Fruit fly (Drosophila melanogaster) whole organism, embryonic: ENCODE measurements around the gene CG31870.

Experiments
- Atf6 ChIP-seq: fragments of 200-800 bp; sonication (Bioruptor generic); IDR thresholded peaks from 2 replicates; pipeline ENCODE4 v1.3.6; 2022; ENCODE audit warnings: missing biosample characterization, missing genetic modification characterization
- CG10274 ChIP-seq: fragments of 200-800 bp; sonication (Bioruptor generic); optimal IDR thresholded peaks from 3 replicates; lab custom pipeline; 2017; ENCODE audit warnings: missing biosample characterization, mild to moderate bottlenecking, missing genetic modification characterization
- CG11085 ChIP-seq: fragments of 200-800 bp; sonication (Bioruptor generic); IDR thresholded peaks from 2 replicates; pipeline ENCODE4 v1.3.6; 2022; ENCODE audit warnings: missing biosample characterization, missing genetic modification characterization
- CG12744 ChIP-seq: fragments of 200-800 bp; sonication (Bioruptor generic); optimal IDR thresholded peaks from 2 replicates; lab custom pipeline; 2016; ENCODE audit warnings: missing biosample characterization, missing genetic modification characterization
- CG12942 ChIP-seq: fragments of 200-800 bp; sonication (Bioruptor generic); optimal IDR thresholded peaks from 3 replicates; lab custom pipeline; 2016; ENCODE audit warnings: missing biosample characterization, missing genetic modification characterization
- CG1602 ChIP-seq: fragments of 200-800 bp; sonication (Bioruptor generic); optimal IDR thresholded peaks from 3 replicates; lab custom pipeline; 2016; ENCODE audit warnings: missing biosample characterization, missing genetic modification characterization
- CG17568 ChIP-seq: fragments of 200-800 bp; sonication (Bioruptor generic); optimal IDR thresholded peaks from 2 replicates; lab custom pipeline; 2018; ENCODE audit warnings: missing biosample characterization, mild to moderate bottlenecking, missing genetic modification characterization, moderate library complexity
- CG17802 ChIP-seq: fragments of 200-800 bp; sonication (Bioruptor generic); optimal IDR thresholded peaks from 2 replicates; lab custom pipeline; 2018; ENCODE audit warnings: missing biosample characterization, mild to moderate bottlenecking, missing genetic modification characterization, moderate library complexity
- CG18262 ChIP-seq: fragments of 200-800 bp; optimal IDR thresholded peaks from 3 replicates; lab custom pipeline; 2019; ENCODE audit warnings: missing biosample characterization, mild to moderate bottlenecking, missing genetic modification characterization, moderate library complexity
- CG33213 ChIP-seq: fragments of 200-800 bp; sonication (Bioruptor generic); optimal IDR thresholded peaks from 3 replicates; lab custom pipeline; 2016; ENCODE audit warnings: missing biosample characterization, missing genetic modification characterization
- CG3407 ChIP-seq: fragments of 200-800 bp; sonication (Bioruptor generic); optimal IDR thresholded peaks from 2 replicates; lab custom pipeline; 2018; ENCODE audit warnings: missing biosample characterization, mild to moderate bottlenecking, missing genetic modification characterization
- CG4282 ChIP-seq: fragments of 200-800 bp; sonication (Bioruptor generic); optimal IDR thresholded peaks from 2 replicates; lab custom pipeline; 2016; ENCODE audit warnings: missing biosample characterization, missing genetic modification characterization
- CG4424 ChIP-seq: fragments of 200-800 bp; sonication (Bioruptor generic); optimal IDR thresholded peaks from 3 replicates; lab custom pipeline; 2016; ENCODE audit warnings: missing biosample characterization, missing genetic modification characterization
- CG4617 ChIP-seq: fragments of 200-800 bp; sonication (Bioruptor generic); optimal IDR thresholded peaks from 3 replicates; lab custom pipeline; 2016; ENCODE audit warnings: missing biosample characterization, missing genetic modification characterization, borderline replicate concordance
- CG6175 ChIP-seq: fragments of 200-800 bp; sonication (Bioruptor generic); IDR thresholded peaks from 3 replicates; pipeline ENCODE4 v1.3.6; 2022; ENCODE audit warnings: missing biosample characterization, missing genetic modification characterization
- CG6813 ChIP-seq: fragments of 200-800 bp; sonication (Bioruptor generic); optimal IDR thresholded peaks from 2 replicates; lab custom pipeline; 2017; ENCODE audit warnings: missing biosample characterization, missing genetic modification characterization, mild to moderate bottlenecking, moderate library complexity, missing genetic modification reagents
- CG7556 ChIP-seq: fragments of 200-800 bp; sonication (Bioruptor generic); optimal IDR thresholded peaks from 2 replicates; lab custom pipeline; 2017; ENCODE audit warnings: missing biosample characterization, mild to moderate bottlenecking, missing genetic modification characterization
- CG8478 ChIP-seq: fragments of >200 bp; optimal IDR thresholded peaks from 2 replicates; lab custom pipeline; 2018
- CG9727 ChIP-seq: fragments of 200-800 bp; sonication (Bioruptor generic); optimal IDR thresholded peaks from 3 replicates; lab custom pipeline; 2017; ENCODE audit warnings: missing biosample characterization, mild to moderate bottlenecking, missing genetic modification characterization
- CHES-1-like ChIP-seq: fragments of 200-800 bp; sonication (Bioruptor generic); optimal IDR thresholded peaks from 2 replicates; lab custom pipeline; 2016; ENCODE audit warnings: missing biosample characterization, missing genetic modification characterization
- Chrac-16 ChIP-seq: fragments of 200-800 bp; sonication (Bioruptor generic); optimal IDR thresholded peaks from 3 replicates; lab custom pipeline; 2016; ENCODE audit warnings: missing biosample characterization, missing genetic modification characterization
- D ChIP-seq, 2 experiments: fragments of 200-800 bp in 1 of 2; fragments of >200 bp in 1 of 2; sonication (Bioruptor generic) in 1 of 2; optimal IDR thresholded peaks; 2 replicates in 1 of 2; 3 replicates in 1 of 2; lab custom pipeline; 2017; ENCODE audit warnings: mild to moderate bottlenecking in 1 of 2, missing biosample characterization in 1 of 2, missing genetic modification characterization in 1 of 2, missing genetic modification reagents in 1 of 2
- Hr3 ChIP-seq: fragments of 200-800 bp; sonication (Bioruptor generic); optimal IDR thresholded peaks from 3 replicates; lab custom pipeline; 2016; ENCODE audit warnings: missing biosample characterization, missing genetic modification characterization
- Jarid2 ChIP-seq: fragments of 200-800 bp; sonication (Bioruptor generic); optimal IDR thresholded peaks from 3 replicates; lab custom pipeline; 2017; ENCODE audit warnings: mild to moderate bottlenecking, missing biosample characterization, missing genetic modification reagents, missing genetic modification characterization
- Lhr ChIP-seq: fragments of 200-800 bp; sonication (Bioruptor generic); optimal IDR thresholded peaks from 3 replicates; lab custom pipeline; 2017; ENCODE audit warnings: mild to moderate bottlenecking, missing biosample characterization, missing genetic modification reagents, missing genetic modification characterization
- Mad ChIP-seq: fragments of 200-800 bp; sonication (Bioruptor generic); optimal IDR thresholded peaks from 2 replicates; lab custom pipeline; 2016; ENCODE audit warnings: missing biosample characterization, missing genetic modification characterization
- Med ChIP-seq: fragments of 200-800 bp; sonication (Bioruptor generic); peaks from one replicate; lab custom pipeline; 2016; ENCODE audit warnings: missing biosample characterization, missing genetic modification characterization, mild to moderate bottlenecking, inconsistent platforms, moderate library complexity
- NC2α ChIP-seq: fragments of 200-800 bp; sonication (Bioruptor generic); optimal IDR thresholded peaks from 2 replicates; lab custom pipeline; 2016; ENCODE audit warnings: missing biosample characterization, missing genetic modification characterization
- NFAT ChIP-seq: fragments of 200-800 bp; sonication (Bioruptor generic); IDR thresholded peaks from 2 replicates; pipeline ENCODE4 v1.3.6; 2022; ENCODE audit warnings: missing biosample characterization, missing genetic modification characterization
- Ptx1 ChIP-seq: fragments of 200-800 bp; sonication (Bioruptor generic); IDR thresholded peaks from 2 replicates; pipeline ENCODE4 v1.3.6; 2022; ENCODE audit warnings: missing biosample characterization, missing genetic modification characterization
- Sox102F ChIP-seq: fragments of 200-800 bp; sonication (Bioruptor generic); optimal IDR thresholded peaks from 2 replicates; lab custom pipeline; 2018; ENCODE audit warnings: missing biosample characterization, mild to moderate bottlenecking, missing genetic modification characterization, moderate library complexity
- Trl ChIP-seq, 3 experiments: fragments of >200 bp in 2 of 3; fragments of 200-800 bp in 1 of 3; sonication (Bioruptor generic) in 1 of 3; optimal IDR thresholded peaks; 2 replicates in 1 of 3; 3 replicates in 2 of 3; lab custom pipeline; 2016 to 2017; ENCODE audit warnings: missing biosample characterization in 1 of 3, missing genetic modification characterization in 1 of 3
- ase ChIP-seq: fragments of 200-800 bp; sonication (Bioruptor generic); IDR thresholded peaks from 3 replicates; pipeline ENCODE4 v1.3.6; 2022; ENCODE audit warnings: missing biosample characterization, missing genetic modification characterization
- bigmax ChIP-seq: fragments of 200-800 bp; sonication (Bioruptor generic); optimal IDR thresholded peaks from 2 replicates; lab custom pipeline; 2018; ENCODE audit warnings: missing biosample characterization, mild to moderate bottlenecking, missing genetic modification characterization
- cad ChIP-seq: fragments of >200 bp; optimal IDR thresholded peaks from 2 replicates; lab custom pipeline; 2017; ENCODE audit warnings: missing biosample characterization, missing genetic modification characterization
- chinmo ChIP-seq: fragments of 200-800 bp; sonication (Bioruptor generic); IDR thresholded peaks from 4 replicates; pipeline ENCODE4 v1.3.6; 2022; ENCODE audit warnings: missing biosample characterization, missing genetic modification characterization; ENCODE audit not compliant: partially characterized antibody
- chn ChIP-seq: fragments of 200-800 bp; sonication (Bioruptor generic); optimal IDR thresholded peaks from 2 replicates; lab custom pipeline; 2016; ENCODE audit warnings: missing biosample characterization, missing genetic modification characterization
- ci ChIP-seq: fragments of 200-800 bp; sonication (Bioruptor generic); IDR thresholded peaks from 3 replicates; pipeline ENCODE4 v1.3.6; 2022; ENCODE audit warnings: missing biosample characterization, missing genetic modification characterization
- crc ChIP-seq: fragments of 200-800 bp; sonication (Bioruptor generic); optimal IDR thresholded peaks from 2 replicates; lab custom pipeline; 2016; ENCODE audit warnings: missing biosample characterization, missing genetic modification characterization
- gro ChIP-seq: fragments of 200-800 bp; sonication (Bioruptor generic); optimal IDR thresholded peaks from 2 replicates; lab custom pipeline; 2016; ENCODE audit warnings: missing biosample characterization, missing genetic modification characterization
- odd ChIP-seq: fragments of 200-800 bp; sonication (Bioruptor generic); optimal IDR thresholded peaks from 2 replicates; lab custom pipeline; 2017; ENCODE audit warnings: missing biosample characterization, mild to moderate bottlenecking, missing genetic modification characterization
- p53 ChIP-seq: fragments of 200-800 bp; sonication (Bioruptor generic); optimal IDR thresholded peaks from 2 replicates; lab custom pipeline; 2016; ENCODE audit warnings: missing biosample characterization, missing genetic modification characterization
- pita ChIP-seq: fragments of 200-800 bp; sonication (Bioruptor generic); optimal IDR thresholded peaks from 2 replicates; lab custom pipeline; 2017; ENCODE audit warnings: missing biosample characterization, mild to moderate bottlenecking, missing genetic modification characterization
- pzg ChIP-seq: fragments of 200-800 bp; sonication (Bioruptor generic); optimal IDR thresholded peaks from 3 replicates; lab custom pipeline; 2018; ENCODE audit warnings: missing biosample characterization, mild to moderate bottlenecking, missing genetic modification characterization, moderate library complexity
- tio ChIP-seq: fragments of 200-800 bp; sonication (Bioruptor generic); optimal IDR thresholded peaks from 2 replicates; lab custom pipeline; 2017; ENCODE audit warnings: missing biosample characterization, missing genetic modification characterization, inconsistent platforms
- trh ChIP-seq: fragments of 200-800 bp; sonication (Bioruptor generic); optimal IDR thresholded peaks from 2 replicates; lab custom pipeline; 2016; ENCODE audit warnings: missing biosample characterization, missing genetic modification characterization
- unc-4 ChIP-seq: fragments of 200-800 bp; sonication (Bioruptor generic); IDR thresholded peaks from 2 replicates; pipeline ENCODE4 v1.3.6; 2022; ENCODE audit warnings: missing biosample characterization, missing genetic modification characterization; ENCODE audit not compliant: partially characterized antibody
- z ChIP-seq: fragments of 200-800 bp; sonication (Bioruptor generic); IDR thresholded peaks from 3 replicates; pipeline ENCODE4 v1.3.6; 2022; ENCODE audit warnings: missing biosample characterization, missing genetic modification characterization
- zfh2 ChIP-seq: fragments of 200-800 bp; sonication (Bioruptor generic); optimal IDR thresholded peaks from 2 replicates; lab custom pipeline; 2016; ENCODE audit warnings: missing biosample characterization, missing genetic modification characterization

CG31870 gene

dm6 chr2L:10800877-10801719, 11.1 kb downstream of the CG31870 start, which contains the start of gene CG31869 (continued):
- TF ChIP-seq Lhr: no peak
- no peak for TF ChIP-seq CG10274 (GFP tag; lab: Kevin White, UChicago)
- TF ChIP-seq Ptx1 (GFP tag; lab: Robert Waterston, UW): peak; percentile 53
- TF ChIP-seq CG4282 (GFP tag; lab: Kevin White, UChicago): no peak
- TF ChIP-seq CG6175: no peak
- TF ChIP-seq CG18262 (tag; lab: Kevin White, UChicago): no peak
- TF ChIP-seq pita (GFP tag; lab: Kevin White, UChicago): no peak
- TF ChIP-seq CG11085: 0 out of 2 replicates have a peak, but pooled peaks have one; percentile 42
- TF ChIP-seq Atf6 (GFP tag; lab: Robert Waterston, UW): no peak
- TF ChIP-seq Hr3: no peak
- TF ChIP-seq Jarid2 (GFP tag; lab: Kevin White, UChicago): peak; percentile 79
- TF ChIP-seq pzg (GFP tag; lab: Kevin White, UChicago): no peak
- TF ChIP-seq NFAT (GFP tag; lab: Robert Waterston, UW): peak; percentile 38; the same call in 1 of the 2 replicates
- no peak for TF ChIP-seq CG17802 (tag; lab: Kevin White, UChicago)
- 0 out of 4 replicates have a peak, but pooled peaks have one; percentile 71 for TF ChIP-seq chinmo (GFP tag; lab: Robert Waterston, UW)
- TF ChIP-seq p53: no peak
- TF ChIP-seq Sox102F (GFP tag; lab: Kevin White, UChicago): no peak
- no peak for TF ChIP-seq CG17568
- TF ChIP-seq trh (GFP tag; lab: Kevin White, UChicago): no peak
- TF ChIP-seq NC2α (GFP tag; lab: Kevin White, UChicago): no peak
- TF ChIP-seq gro (GFP tag; lab: Kevin White, UChicago): no peak
- no peak for TF ChIP-seq Mad (GFP tag; lab: Kevin White, UChicago)
- peak; percentile 0 for TF ChIP-seq zfh2 (GFP tag; lab: Kevin White, UChicago)
- TF ChIP-seq tio (GFP tag; lab: Kevin White, UChicago): no peak
- TF ChIP-seq crc: no peak
- peak; percentile 83 for TF ChIP-seq Med (GFP tag; lab: Kevin White, UChicago)
- no peak for TF ChIP-seq CG3407
- no peak for TF ChIP-seq cad
- no peak for TF ChIP-seq CG7556 (GFP tag; lab: Kevin White, UChicago)
- no peak for TF ChIP-seq CG12744 (GFP tag; lab: Kevin White, UChicago)
- peak; percentile 9; the same call in 1 of the 3 replicates for TF ChIP-seq ci
- no peak for TF ChIP-seq bigmax (GFP tag; lab: Kevin White, UChicago)
- no peak for TF ChIP-seq CG4617
- TF ChIP-seq CG4424: no peak
- TF ChIP-seq CG12942: no peak
- no peak for TF ChIP-seq ase
- no peak for TF ChIP-seq Chrac-16 (GFP tag; lab: Kevin White, UChicago)
- TF ChIP-seq unc-4: no peak
- no peak for TF ChIP-seq CG6813
- no peak for TF ChIP-seq CHES-1-like (GFP tag; lab: Kevin White, UChicago)
- TF ChIP-seq chn (GFP tag; lab: Kevin White, UChicago): no peak
- TF ChIP-seq odd (GFP tag; lab: Kevin White, UChicago): no peak
- TF ChIP-seq Trl (optimal IDR thresholded peaks at IDR 0.05; lab: Kevin White, UChicago): no peak
- TF ChIP-seq Trl (GFP tag; optimal IDR thresholded peaks at IDR 0.05; lab: Kevin White, UChicago): no peak
- no peak for TF ChIP-seq D (optimal IDR thresholded peaks at IDR 0.05; lab: Kevin White, UChicago)
- no peak for TF ChIP-seq D (GFP tag; optimal IDR thresholded peaks at IDR 0.05; lab: Kevin White, UChicago)
- TF ChIP-seq z (GFP tag; lab: Robert Waterston, UW): no peak
- no peak for TF ChIP-seq CG8478 (lab: Kevin White, UChicago)
- no peak for TF ChIP-seq CG33213 (GFP tag; lab: Kevin White, UChicago)
- TF ChIP-seq CG1602: no peak
- no peak for TF ChIP-seq CG9727 (GFP tag; lab: Kevin White, UChicago)
